Fruit fly (Drosophila melanogaster) S2 (cell line): ENCODE data around the gene CG7483.

Experiments
- CG8478 ChIP-seq: fragments of >200 bp; optimal IDR thresholded peaks from 2 replicates; lab custom pipeline; 2018
- CTCF ChIP-seq, 2 experiments: fragments of >200 bp; optimal IDR thresholded peaks; 2 replicates each; lab custom pipeline; 2018

- no peak for TF ChIP-seq CTCF (optimal IDR thresholded peaks at IDR 0.05; lab: Kevin White, UChicago)
- no peak for TF ChIP-seq CG8478 (lab: Kevin White, UChicago)
Observed at dm6 chr3R:8306927-8307261, 6.1 kb upstream of the CG7483 start.
